Fruit fly (Drosophila melanogaster) S2 (cell line): Measurements from ENCODE around the gene CG13982.

ENCODE experiments used
- CG8478 ChIP-seq: fragments of >200 bp; optimal IDR thresholded peaks from 2 replicates; lab custom pipeline; 2018
- CTCF ChIP-seq, 2 experiments: fragments of >200 bp; optimal IDR thresholded peaks; 2 replicates each; lab custom pipeline; 2018

DNA sequence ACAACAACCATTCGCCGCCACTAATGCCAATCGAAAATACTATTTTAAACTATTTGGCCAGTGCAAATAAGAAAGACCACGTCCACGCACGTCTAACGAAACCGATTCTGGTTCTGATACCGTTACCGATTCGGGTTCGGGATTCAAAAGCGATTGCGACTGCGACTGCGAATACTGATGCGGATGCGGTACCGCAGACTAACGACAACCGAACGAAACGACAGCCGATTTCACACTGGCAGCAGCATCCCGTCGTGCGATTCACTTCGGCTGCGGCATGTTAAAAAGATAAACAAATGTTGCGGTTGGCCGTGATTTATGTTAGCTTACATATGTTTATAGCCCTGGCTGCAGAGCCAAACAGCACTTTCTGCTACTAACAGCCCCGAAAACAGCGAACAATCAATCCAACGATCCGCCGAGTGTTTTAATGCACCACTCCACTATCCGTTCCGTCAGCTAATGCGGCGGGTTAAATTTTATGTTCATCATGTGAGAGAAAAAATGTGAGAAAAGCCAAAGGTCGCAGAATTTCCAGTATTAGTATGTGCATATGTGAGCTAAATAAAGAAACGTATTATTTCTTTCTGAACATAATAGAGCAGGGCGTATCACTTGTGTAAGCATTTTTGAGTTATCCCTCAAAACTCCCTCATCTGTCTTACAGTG lies 892 bp upstream of the CG13982 start, which contains the start of gene DIP-epsilon:
- TF ChIP-seq CG8478 (lab: Kevin White, UChicago) (no peak), CTCF (optimal IDR thresholded peaks at IDR 0.05; lab: Kevin White, UChicago) (no peak)
